Worm (Caenorhabditis elegans) whole organism, L1 larva: ENCODE data around the gene F59G1.8.

Experiments
- mep-1 ChIP-seq: fragments of 150-350 bp; optimal IDR thresholded peaks from 2 replicates; lab custom pipeline; 2014; ENCODE audit warnings: missing biosample characterization, missing genetic modification characterization
- unc-130 ChIP-seq: fragments of 150-350 bp; optimal IDR thresholded peaks from 2 replicates; lab custom pipeline; 2017; ENCODE audit warnings: missing biosample characterization, missing genetic modification characterization, inconsistent platforms
- unc-62 ChIP-seq: fragments of 150-350 bp; optimal IDR thresholded peaks from 2 replicates; lab custom pipeline; 2014; ENCODE audit warnings: missing biosample characterization, missing genetic modification reagents, missing genetic modification characterization

ce11 chrII:5931904-5932764 lies 25.8 kb downstream of the F59G1.8 start:
- TF ChIP-seq mep-1 (tag; lab: Kevin White, UChicago) (peak; percentile 9), unc-62 (no peak), unc-130 (tag; lab: Kevin White, UChicago) (peak; percentile 54)
